Worm (Caenorhabditis elegans): Measurements from ENCODE around the gene unc-105.

DNA sequence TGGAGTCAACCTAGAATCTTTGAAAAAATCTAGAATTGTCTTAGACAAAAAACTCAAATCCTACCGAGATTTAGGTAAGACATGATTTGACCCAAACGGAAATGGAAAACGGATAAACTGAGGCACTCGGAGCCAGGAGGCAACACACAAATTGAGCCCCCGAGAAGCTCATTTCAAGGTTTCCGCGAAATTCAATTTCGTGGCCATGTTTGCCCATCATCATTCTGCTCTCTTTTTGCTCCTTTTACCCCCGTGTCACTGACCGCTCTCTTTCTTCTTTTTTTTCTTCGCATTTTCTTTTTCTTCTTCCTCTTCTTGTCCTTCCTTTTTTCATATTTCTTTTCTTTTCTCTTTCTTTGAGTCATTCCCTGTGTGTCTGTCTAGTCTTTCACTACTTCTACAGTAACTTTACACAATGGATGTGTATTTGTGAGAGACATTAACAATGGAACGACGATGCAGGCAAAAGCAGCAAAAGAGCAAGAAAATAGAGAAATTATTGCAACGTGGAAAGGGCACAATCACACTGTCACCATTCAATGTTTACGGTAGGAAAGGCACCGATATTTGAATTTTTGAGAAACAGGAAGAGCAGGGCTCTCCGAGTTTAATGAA is 36.6 kb downstream of the unc-105 start:
- TF ChIP-seq nhr-12 (tag; optimal IDR thresholded peaks at IDR 0.05) = no peak
- TF ChIP-seq cnd-1 (tag; optimal IDR thresholded peaks at IDR 0.05) = no peak
- TF ChIP-seq nhr-76 (tag; optimal IDR thresholded peaks at IDR 0.05) = no peak
- no peak for TF ChIP-seq unc-62 (GFP tag; optimal IDR thresholded peaks at IDR 0.05)
- TF ChIP-seq unc-39 (tag; optimal IDR thresholded peaks at IDR 0.05) = no peak
- TF ChIP-seq flh-1 (GFP tag; optimal IDR thresholded peaks at IDR 0.05) = no peak
- no peak for TF ChIP-seq ztf-11 (tag; optimal IDR thresholded peaks at IDR 0.05)
- TF ChIP-seq ceh-43 (GFP tag; optimal IDR thresholded peaks at IDR 0.05) = no peak
- TF ChIP-seq snpc-4 (tag; optimal IDR thresholded peaks at IDR 0.05) = no peak
- TF ChIP-seq nhr-2 (tag; optimal IDR thresholded peaks at IDR 0.05) = no peak
- TF ChIP-seq nhr-28 (tag; optimal IDR thresholded peaks at IDR 0.05) = no peak
- TF ChIP-seq mep-1 (tag; optimal IDR thresholded peaks at IDR 0.05) = no peak
